Fruit fly (Drosophila melanogaster) whole organism, embryonic: ENCODE data around the gene fzo.

Experiments
- CG11695 ChIP-seq: fragments of 200-800 bp; sonication (Bioruptor generic); IDR thresholded peaks from 3 replicates; pipeline ENCODE4 v1.3.6; 2022; ENCODE audit warnings: missing biosample characterization, missing genetic modification characterization
- CG1233 ChIP-seq: fragments of 200-800 bp; sonication (Bioruptor generic); optimal IDR thresholded peaks from 4 replicates; lab custom pipeline; 2018; ENCODE audit warnings: missing biosample characterization, mild to moderate bottlenecking, missing genetic modification characterization
- CG13775 ChIP-seq: fragments of 200-800 bp; sonication (Bioruptor generic); optimal IDR thresholded peaks from 3 replicates; lab custom pipeline; 2017; ENCODE audit warnings: missing biosample characterization, mild to moderate bottlenecking, missing genetic modification characterization
- CG14014 ChIP-seq: fragments of 200-800 bp; sonication (Bioruptor generic); IDR thresholded peaks from 2 replicates; pipeline ENCODE4 v1.3.6; 2022; ENCODE audit warnings: missing biosample characterization, missing genetic modification characterization
- CG14965 ChIP-seq: fragments of 200-800 bp; sonication (Bioruptor generic); optimal IDR thresholded peaks from 2 replicates; lab custom pipeline; 2016; ENCODE audit warnings: missing biosample characterization, missing genetic modification characterization, borderline replicate concordance
- CG15011 ChIP-seq: fragments of 200-800 bp; sonication (Bioruptor generic); optimal IDR thresholded peaks from 3 replicates; lab custom pipeline; 2018; ENCODE audit warnings: missing biosample characterization, mild to moderate bottlenecking, missing genetic modification characterization
- CG16779 ChIP-seq: fragments of 200-800 bp; sonication (Bioruptor generic); IDR thresholded peaks from 2 replicates; pipeline ENCODE4 v1.3.6; 2022; ENCODE audit warnings: missing biosample characterization, missing genetic modification characterization
- CG17568 ChIP-seq: fragments of 200-800 bp; sonication (Bioruptor generic); optimal IDR thresholded peaks from 2 replicates; lab custom pipeline; 2018; ENCODE audit warnings: missing biosample characterization, mild to moderate bottlenecking, missing genetic modification characterization, moderate library complexity
- CG18619 ChIP-seq: fragments of 200-800 bp; sonication (Bioruptor generic); optimal IDR thresholded peaks from 3 replicates; lab custom pipeline; 2017; ENCODE audit warnings: missing biosample characterization, mild to moderate bottlenecking, missing genetic modification characterization
- CG2202 ChIP-seq: fragments of 200-800 bp; sonication (Bioruptor generic); optimal IDR thresholded peaks from 2 replicates; lab custom pipeline; 2018; ENCODE audit warnings: missing biosample characterization, mild to moderate bottlenecking, missing genetic modification characterization
- CG3163 ChIP-seq: fragments of 200-800 bp; sonication (Bioruptor generic); optimal IDR thresholded peaks from 3 replicates; lab custom pipeline; 2016; ENCODE audit warnings: missing biosample characterization, missing genetic modification characterization
- CG33557 ChIP-seq: fragments of 200-800 bp; sonication (Bioruptor generic); optimal IDR thresholded peaks from 2 replicates; lab custom pipeline; 2019; ENCODE audit warnings: missing biosample characterization, mild to moderate bottlenecking, missing genetic modification characterization, moderate library complexity
- CG42726 ChIP-seq: fragments of 200-800 bp; sonication (Bioruptor generic); IDR thresholded peaks from 2 replicates; pipeline ENCODE4 v1.3.6; 2022; ENCODE audit warnings: missing biosample characterization, missing genetic modification characterization; ENCODE audit not compliant: partially characterized antibody
- CG6765 ChIP-seq: fragments of 200-800 bp; sonication (Bioruptor generic); optimal IDR thresholded peaks from 3 replicates; lab custom pipeline; 2017; ENCODE audit warnings: missing biosample characterization, mild to moderate bottlenecking, missing genetic modification characterization
- CG8944 ChIP-seq: fragments of 200-800 bp; sonication (Bioruptor generic); optimal IDR thresholded peaks from 3 replicates; lab custom pipeline; 2016; ENCODE audit warnings: missing biosample characterization, missing genetic modification characterization
- CTCF ChIP-seq: fragments of 200-800 bp; sonication (Bioruptor generic); optimal IDR thresholded peaks from 2 replicates; lab custom pipeline; 2017; ENCODE audit warnings: missing biosample characterization, mild to moderate bottlenecking, missing genetic modification characterization, moderate library complexity
- Camta ChIP-seq: fragments of 200-800 bp; sonication (Bioruptor generic); optimal IDR thresholded peaks from 2 replicates; lab custom pipeline; 2016; ENCODE audit warnings: missing biosample characterization, missing genetic modification characterization
- D ChIP-seq, 2 experiments: fragments of 200-800 bp in 1 of 2; fragments of >200 bp in 1 of 2; sonication (Bioruptor generic) in 1 of 2; optimal IDR thresholded peaks; 2 replicates in 1 of 2; 3 replicates in 1 of 2; lab custom pipeline; 2017; ENCODE audit warnings: mild to moderate bottlenecking in 1 of 2, missing biosample characterization in 1 of 2, missing genetic modification characterization in 1 of 2, missing genetic modification reagents in 1 of 2
- D19B ChIP-seq: fragments of 200-800 bp; sonication (Bioruptor generic); optimal IDR thresholded peaks from 2 replicates; lab custom pipeline; 2017; ENCODE audit warnings: missing biosample characterization, mild to moderate bottlenecking, missing genetic modification characterization
- Deaf1 ChIP-seq: fragments of 200-800 bp; optimal IDR thresholded peaks from 3 replicates; lab custom pipeline; 2019; ENCODE audit warnings: missing biosample characterization, mild to moderate bottlenecking, missing genetic modification characterization, moderate library complexity
- Dip2 ChIP-seq: fragments of 200-800 bp; sonication (Bioruptor generic); IDR thresholded peaks from 2 replicates; pipeline ENCODE4 v1.3.6; 2022; ENCODE audit warnings: missing biosample characterization, missing genetic modification characterization
- Fer3 ChIP-seq: fragments of 200-800 bp; sonication (Bioruptor generic); optimal IDR thresholded peaks from 2 replicates; lab custom pipeline; 2018; ENCODE audit warnings: missing biosample characterization, mild to moderate bottlenecking, missing genetic modification characterization, moderate library complexity
- HmgD ChIP-seq: fragments of 200-800 bp; sonication (Bioruptor generic); optimal IDR thresholded peaks from 3 replicates; lab custom pipeline; 2016; ENCODE audit warnings: missing biosample characterization, missing genetic modification characterization
- Hmr ChIP-seq: fragments of 200-800 bp; sonication (Bioruptor generic); optimal IDR thresholded peaks from 3 replicates; lab custom pipeline; 2017; ENCODE audit warnings: mild to moderate bottlenecking, missing biosample characterization, missing genetic modification reagents, missing genetic modification characterization
- Mes4 ChIP-seq: fragments of 200-800 bp; sonication (Bioruptor generic); optimal IDR thresholded peaks from 2 replicates; lab custom pipeline; 2016; ENCODE audit warnings: missing biosample characterization, missing genetic modification characterization
- Nf-YA ChIP-seq: fragments of 200-800 bp; sonication (Bioruptor generic); IDR thresholded peaks from 2 replicates; pipeline ENCODE4 v1.3.6; 2022; ENCODE audit warnings: missing biosample characterization, missing genetic modification characterization
- Rfx ChIP-seq: fragments of 200-800 bp; sonication (Bioruptor generic); IDR thresholded peaks from 2 replicates; pipeline ENCODE4 v1.3.6; 2022; ENCODE audit warnings: missing biosample characterization, missing genetic modification characterization
- Scr ChIP-seq: fragments of 200-800 bp; sonication (Bioruptor generic); IDR thresholded peaks from 2 replicates; pipeline ENCODE4 v1.3.6; 2022; ENCODE audit warnings: missing biosample characterization, missing genetic modification characterization; ENCODE audit not compliant: partially characterized antibody
- Sox102F ChIP-seq: fragments of 200-800 bp; sonication (Bioruptor generic); optimal IDR thresholded peaks from 2 replicates; lab custom pipeline; 2018; ENCODE audit warnings: missing biosample characterization, mild to moderate bottlenecking, missing genetic modification characterization, moderate library complexity
- Sry-β ChIP-seq: fragments of 200-800 bp; sonication (Bioruptor generic); optimal IDR thresholded peaks from 2 replicates; lab custom pipeline; 2018; ENCODE audit warnings: missing biosample characterization, mild to moderate bottlenecking, missing genetic modification characterization, moderate library complexity
- Stat92E ChIP-seq, 3 experiments: fragments of >200 bp in 2 of 3; fragments of 200-800 bp in 1 of 3; sonication (Bioruptor generic) in 1 of 3; optimal IDR thresholded peaks; 2 replicates each; lab custom pipeline; 2017 to 2019; ENCODE audit warnings: missing biosample characterization in 3 of 3, missing genetic modification characterization in 3 of 3, mild to moderate bottlenecking in 1 of 3, moderate library complexity in 1 of 3
- TFAM ChIP-seq: fragments of 200-800 bp; sonication (Bioruptor generic); optimal IDR thresholded peaks from 2 replicates; lab custom pipeline; 2017; ENCODE audit warnings: missing biosample characterization, missing genetic modification characterization, inconsistent platforms
- Trl ChIP-seq, 3 experiments: fragments of >200 bp in 2 of 3; fragments of 200-800 bp in 1 of 3; sonication (Bioruptor generic) in 1 of 3; optimal IDR thresholded peaks; 2 replicates in 1 of 3; 3 replicates in 2 of 3; lab custom pipeline; 2016 to 2017; ENCODE audit warnings: missing biosample characterization in 1 of 3, missing genetic modification characterization in 1 of 3
- Xbp1 ChIP-seq: fragments of 200-800 bp; sonication (Bioruptor generic); optimal IDR thresholded peaks from 3 replicates; lab custom pipeline; 2016; ENCODE audit warnings: missing biosample characterization, mild to moderate bottlenecking, missing genetic modification characterization
- Xrp1 ChIP-seq: fragments of 200-800 bp; sonication (Bioruptor generic); IDR thresholded peaks from 2 replicates; pipeline ENCODE4 v1.3.6; 2022; ENCODE audit warnings: missing biosample characterization, missing genetic modification characterization
- br ChIP-seq: fragments of >200 bp; optimal IDR thresholded peaks from 2 replicates; lab custom pipeline; 2017
- caup ChIP-seq: fragments of 200-800 bp; sonication (Bioruptor generic); optimal IDR thresholded peaks from 3 replicates; lab custom pipeline; 2017; ENCODE audit warnings: missing biosample characterization, mild to moderate bottlenecking, missing genetic modification characterization, moderate library complexity; ENCODE audit not compliant: severe bottlenecking
- dmrt11E ChIP-seq: fragments of 200-800 bp; sonication (Bioruptor generic); optimal IDR thresholded peaks from 3 replicates; lab custom pipeline; 2018; ENCODE audit warnings: missing biosample characterization, mild to moderate bottlenecking, missing genetic modification characterization, moderate library complexity
- ftz-f1 ChIP-seq: fragments of 200-800 bp; sonication (Bioruptor generic); optimal IDR thresholded peaks from 2 replicates; lab custom pipeline; 2016; ENCODE audit warnings: missing biosample characterization, missing genetic modification characterization
- gro ChIP-seq: fragments of 200-800 bp; sonication (Bioruptor generic); optimal IDR thresholded peaks from 2 replicates; lab custom pipeline; 2016; ENCODE audit warnings: missing biosample characterization, missing genetic modification characterization
- hkb ChIP-seq, 2 experiments: fragments of 200-800 bp in 1 of 2; fragments of >200 bp in 1 of 2; sonication (Bioruptor generic) in 1 of 2; IDR thresholded peaks in 1 of 2; optimal IDR thresholded peaks in 1 of 2; 2 replicates each; pipeline versions ENCODE4 v1.3.6 to Lab custom; 2017 to 2022; ENCODE audit warnings: missing biosample characterization in 1 of 2, missing genetic modification characterization in 1 of 2
- ind ChIP-seq: fragments of 200-800 bp; sonication (Bioruptor generic); optimal IDR thresholded peaks from 3 replicates; lab custom pipeline; 2016; ENCODE audit warnings: missing biosample characterization, missing genetic modification characterization
- mirr ChIP-seq: fragments of 200-800 bp; sonication (Bioruptor generic); optimal IDR thresholded peaks from 3 replicates; lab custom pipeline; 2018; ENCODE audit warnings: missing biosample characterization, mild to moderate bottlenecking, missing genetic modification characterization
- shn ChIP-seq: fragments of 200-800 bp; sonication (Bioruptor generic); optimal IDR thresholded peaks from 3 replicates; lab custom pipeline; 2016; ENCODE audit warnings: missing biosample characterization, missing genetic modification characterization
- sim ChIP-seq: fragments of 200-800 bp; sonication (Bioruptor generic); IDR thresholded peaks from 2 replicates; pipeline ENCODE4 v1.3.6; 2022; ENCODE audit warnings: missing biosample characterization, missing genetic modification characterization
- ssp ChIP-seq: fragments of 200-800 bp; sonication (Bioruptor generic); IDR thresholded peaks from 2 replicates; pipeline ENCODE4 v1.3.6; 2022; ENCODE audit warnings: missing biosample characterization, missing genetic modification characterization
- tna ChIP-seq: fragments of 200-800 bp; sonication (Bioruptor generic); IDR thresholded peaks from 2 replicates; pipeline ENCODE4 v1.3.6; 2022; ENCODE audit warnings: missing biosample characterization, missing genetic modification characterization; ENCODE audit not compliant: partially characterized antibody
- wdn ChIP-seq: fragments of 200-800 bp; sonication (Bioruptor generic); IDR thresholded peaks from 2 replicates; pipeline ENCODE4 v1.3.6; 2022; ENCODE audit warnings: missing biosample characterization, missing genetic modification characterization

The fzo gene

DNA sequence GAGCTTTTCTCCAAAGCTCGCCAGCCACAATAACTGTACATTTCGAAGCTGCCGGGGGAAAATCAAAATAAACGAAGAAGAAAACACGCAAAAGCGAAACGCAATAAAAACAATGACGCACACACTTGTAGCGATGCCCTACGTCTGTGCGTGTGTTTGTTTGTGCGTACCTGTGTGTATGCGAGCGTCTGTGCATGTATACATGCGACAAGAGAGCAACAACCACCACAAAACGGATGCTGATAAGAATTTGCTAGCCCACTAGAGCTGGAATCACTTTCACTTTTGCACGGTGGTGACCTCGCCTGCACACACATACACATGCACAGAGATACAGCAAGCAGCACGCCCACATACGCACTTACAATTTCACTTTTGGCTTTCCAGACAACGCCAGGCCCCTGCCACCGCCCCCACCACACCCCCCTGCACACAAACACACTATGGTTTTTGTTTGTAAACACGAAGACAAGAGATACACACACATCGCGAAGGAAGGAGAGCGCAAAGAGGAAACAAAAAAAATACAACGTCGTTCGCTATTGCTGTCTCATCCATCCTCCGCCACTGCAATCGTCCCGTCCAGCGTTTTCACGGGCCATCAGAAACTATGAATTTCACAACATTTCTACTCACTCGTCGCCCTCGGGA, 46.8 kb downstream of the fzo start (continued):
- no peak for TF ChIP-seq CG6765 (GFP tag; lab: Kevin White, UChicago)
- peak; percentile 40; the same call in 1 of the 2 replicates for TF ChIP-seq Rfx
- peak; percentile 58 for TF ChIP-seq CG33557
- no peak for TF ChIP-seq Stat92E (GFP tag; optimal IDR thresholded peaks at IDR 0.05; lab: Kevin White, UChicago)
- TF ChIP-seq CG17568 (GFP tag; lab: Kevin White, UChicago): no peak
- TF ChIP-seq CG14965 (GFP tag; lab: Kevin White, UChicago): no peak
- no peak for TF ChIP-seq CTCF (GFP tag; lab: Kevin White, UChicago)
- no peak for TF ChIP-seq CG3163 (GFP tag; lab: Kevin White, UChicago)
- TF ChIP-seq CG15011 (GFP tag; lab: Kevin White, UChicago): no peak
- TF ChIP-seq CG8944 (GFP tag; lab: Kevin White, UChicago): no peak
- TF ChIP-seq CG42726 (GFP tag; lab: Robert Waterston, UW): no peak
- TF ChIP-seq Sry-β (GFP tag; lab: Kevin White, UChicago): no peak
- TF ChIP-seq CG1233: peak; percentile 40
- peak; percentile 44; the same call in 1 of the 2 replicates for TF ChIP-seq CG16779 (GFP tag; lab: Robert Waterston, UW)
- no peak for TF ChIP-seq CG13775
- TF ChIP-seq CG2202 (tag; lab: Kevin White, UChicago): no peak
- TF ChIP-seq CG18619 (GFP tag; lab: Kevin White, UChicago): peak; percentile 18
- no peak for TF ChIP-seq D (optimal IDR thresholded peaks at IDR 0.05; lab: Kevin White, UChicago)
- no peak for TF ChIP-seq D (GFP tag; optimal IDR thresholded peaks at IDR 0.05; lab: Kevin White, UChicago)
- TF ChIP-seq Sox102F (GFP tag; lab: Kevin White, UChicago): no peak
- TF ChIP-seq br (lab: Kevin White, UChicago): no peak
- no peak for TF ChIP-seq D19B (GFP tag; lab: Kevin White, UChicago)
- no peak for TF ChIP-seq tna (GFP tag; lab: Robert Waterston, UW)
- no peak for TF ChIP-seq shn
- TF ChIP-seq Scr (GFP tag; lab: Robert Waterston, UW): no peak
- no peak for TF ChIP-seq dmrt11E (tag; lab: Kevin White, UChicago)
- TF ChIP-seq hkb (optimal IDR thresholded peaks at IDR 0.05; lab: Kevin White, UChicago): no peak
- peak; percentile 34; the same call in 1 of the 2 replicates for TF ChIP-seq hkb (GFP tag; IDR thresholded peaks at IDR 0.05; lab: Robert Waterston, UW)
- no peak for TF ChIP-seq Xbp1 (GFP tag; lab: Kevin White, UChicago)
- TF ChIP-seq CG11695 (GFP tag; lab: Robert Waterston, UW): no peak
- TF ChIP-seq Xrp1 (GFP tag; lab: Robert Waterston, UW): peak; percentile 41; the same call in 1 of the 2 replicates
- peak in 1 of 2 experiments; percentile 16 for TF ChIP-seq Trl (optimal IDR thresholded peaks at IDR 0.05; lab: Kevin White, UChicago)
- TF ChIP-seq Trl (GFP tag; optimal IDR thresholded peaks at IDR 0.05; lab: Kevin White, UChicago): no peak
- no peak for TF ChIP-seq TFAM
- TF ChIP-seq Deaf1 (tag; lab: Kevin White, UChicago): peak; percentile 21
- TF ChIP-seq mirr (GFP tag; lab: Kevin White, UChicago): peak; percentile 69
- TF ChIP-seq Camta: no peak
- peak; percentile 32 for TF ChIP-seq Hmr
- no peak for TF ChIP-seq gro (GFP tag; lab: Kevin White, UChicago)
- no peak for TF ChIP-seq Fer3
- TF ChIP-seq ssp (GFP tag; lab: Robert Waterston, UW): no peak
- TF ChIP-seq Dip2 (GFP tag; lab: Robert Waterston, UW): no peak
- TF ChIP-seq ftz-f1 (GFP tag; lab: Kevin White, UChicago): peak; percentile 42
- TF ChIP-seq wdn (GFP tag; lab: Robert Waterston, UW): 0 out of 2 replicates have a peak, but pooled peaks have one; percentile 29
- TF ChIP-seq Mes4: no peak
- TF ChIP-seq HmgD (GFP tag; lab: Kevin White, UChicago): no peak
- TF ChIP-seq sim: peak; percentile 15; the same call in 1 of the 2 replicates
- peak; percentile 36 for TF ChIP-seq caup (GFP tag; lab: Kevin White, UChicago)
- TF ChIP-seq Nf-YA (GFP tag; lab: Robert Waterston, UW): 0 out of 2 replicates have a peak, but pooled peaks have one; percentile 13
- no peak for TF ChIP-seq ind
- peak; percentile 7; the same call in 1 of the 2 replicates for TF ChIP-seq CG14014
